Fruit fly (Drosophila melanogaster) whole organism, embryonic: ENCODE data around the gene CG17028.

Experiments
- Asciz ChIP-seq: fragments of 200-800 bp; sonication (Bioruptor generic); optimal IDR thresholded peaks from 2 replicates; lab custom pipeline; 2017; ENCODE audit warnings: missing biosample characterization, mild to moderate bottlenecking, missing genetic modification characterization, missing genetic modification reagents
- B-H2 ChIP-seq: fragments of 200-800 bp; sonication (Bioruptor generic); optimal IDR thresholded peaks from 2 replicates; lab custom pipeline; 2018; ENCODE audit warnings: missing biosample characterization, mild to moderate bottlenecking, missing genetic modification characterization
- Bdp1 ChIP-seq: fragments of 200-800 bp; sonication (Bioruptor generic); optimal IDR thresholded peaks from 3 replicates; lab custom pipeline; 2016; ENCODE audit warnings: missing biosample characterization, missing genetic modification characterization
- CG10274 ChIP-seq: fragments of 200-800 bp; sonication (Bioruptor generic); optimal IDR thresholded peaks from 3 replicates; lab custom pipeline; 2017; ENCODE audit warnings: missing biosample characterization, mild to moderate bottlenecking, missing genetic modification characterization
- CG10431 ChIP-seq: fragments of 200-800 bp; sonication (Bioruptor generic); optimal IDR thresholded peaks from 3 replicates; lab custom pipeline; 2018; ENCODE audit warnings: missing biosample characterization, mild to moderate bottlenecking, missing genetic modification characterization
- CG10543 ChIP-seq: fragments of 200-800 bp; sonication (Bioruptor generic); optimal IDR thresholded peaks from 3 replicates; lab custom pipeline; 2017; ENCODE audit warnings: missing biosample characterization, mild to moderate bottlenecking, missing genetic modification characterization, moderate library complexity
- CG11695 ChIP-seq: fragments of 200-800 bp; sonication (Bioruptor generic); IDR thresholded peaks from 3 replicates; pipeline ENCODE4 v1.3.6; 2022; ENCODE audit warnings: missing biosample characterization, missing genetic modification characterization
- CG12236 ChIP-seq: fragments of 200-800 bp; sonication (Bioruptor generic); optimal IDR thresholded peaks from 2 replicates; lab custom pipeline; 2016; ENCODE audit warnings: missing biosample characterization, missing genetic modification characterization
- CG1529 ChIP-seq: fragments of 200-800 bp; sonication (Bioruptor generic); optimal IDR thresholded peaks from 3 replicates; lab custom pipeline; 2018; ENCODE audit warnings: missing biosample characterization, missing genetic modification characterization
- CG15514 ChIP-seq: fragments of 200-800 bp; sonication (Bioruptor generic); optimal IDR thresholded peaks from 3 replicates; lab custom pipeline; 2017; ENCODE audit warnings: missing biosample characterization, missing genetic modification characterization, mild to moderate bottlenecking, moderate library complexity, missing genetic modification reagents
- CG1647 ChIP-seq: fragments of 200-800 bp; sonication (Bioruptor generic); optimal IDR thresholded peaks from 3 replicates; lab custom pipeline; 2016; ENCODE audit warnings: missing biosample characterization, missing genetic modification characterization
- CG16813 ChIP-seq: fragments of 200-800 bp; sonication (Bioruptor generic); IDR thresholded peaks from 3 replicates; pipeline ENCODE4 v1.3.6; 2022; ENCODE audit warnings: missing biosample characterization, missing genetic modification characterization; ENCODE audit not compliant: partially characterized antibody
- CG17359 ChIP-seq: fragments of 200-800 bp; sonication (Bioruptor generic); optimal IDR thresholded peaks from 3 replicates; lab custom pipeline; 2018; ENCODE audit warnings: missing biosample characterization, mild to moderate bottlenecking, missing genetic modification characterization, moderate library complexity
- CG17361 ChIP-seq: fragments of 200-800 bp; sonication (Bioruptor generic); IDR thresholded peaks from 3 replicates; pipeline ENCODE4 v1.3.6; 2022; ENCODE audit warnings: missing biosample characterization, missing genetic modification characterization
- CG1792 ChIP-seq: fragments of 200-800 bp; sonication (Bioruptor generic); optimal IDR thresholded peaks from 2 replicates; lab custom pipeline; 2016; ENCODE audit warnings: missing biosample characterization, missing genetic modification characterization
- CG18262 ChIP-seq: fragments of 200-800 bp; optimal IDR thresholded peaks from 3 replicates; lab custom pipeline; 2019; ENCODE audit warnings: missing biosample characterization, mild to moderate bottlenecking, missing genetic modification characterization, moderate library complexity
- CG3163 ChIP-seq: fragments of 200-800 bp; sonication (Bioruptor generic); optimal IDR thresholded peaks from 3 replicates; lab custom pipeline; 2016; ENCODE audit warnings: missing biosample characterization, missing genetic modification characterization
- CG4282 ChIP-seq: fragments of 200-800 bp; sonication (Bioruptor generic); optimal IDR thresholded peaks from 2 replicates; lab custom pipeline; 2016; ENCODE audit warnings: missing biosample characterization, missing genetic modification characterization
- CG6765 ChIP-seq: fragments of 200-800 bp; sonication (Bioruptor generic); optimal IDR thresholded peaks from 3 replicates; lab custom pipeline; 2017; ENCODE audit warnings: missing biosample characterization, mild to moderate bottlenecking, missing genetic modification characterization
- CG9437 ChIP-seq: fragments of 200-800 bp; sonication (Bioruptor generic); optimal IDR thresholded peaks from 2 replicates; lab custom pipeline; 2018; ENCODE audit warnings: missing biosample characterization, mild to moderate bottlenecking, missing genetic modification characterization
- CG9817 ChIP-seq: fragments of 200-800 bp; sonication (Bioruptor generic); optimal IDR thresholded peaks from 2 replicates; lab custom pipeline; 2018; ENCODE audit warnings: missing biosample characterization, mild to moderate bottlenecking, missing genetic modification characterization, moderate library complexity
- D19B ChIP-seq: fragments of 200-800 bp; sonication (Bioruptor generic); optimal IDR thresholded peaks from 2 replicates; lab custom pipeline; 2017; ENCODE audit warnings: missing biosample characterization, mild to moderate bottlenecking, missing genetic modification characterization
- Dek ChIP-seq: fragments of 200-800 bp; sonication (Bioruptor generic); optimal IDR thresholded peaks from 3 replicates; lab custom pipeline; 2019; ENCODE audit warnings: missing biosample characterization, mild to moderate bottlenecking, missing genetic modification characterization, moderate library complexity
- Gug ChIP-seq: fragments of 200-800 bp; sonication (Bioruptor generic); IDR thresholded peaks from 4 replicates; pipeline ENCODE4 v1.3.6; 2022; ENCODE audit warnings: missing biosample characterization, missing genetic modification characterization
- Hmr ChIP-seq: fragments of 200-800 bp; sonication (Bioruptor generic); optimal IDR thresholded peaks from 3 replicates; lab custom pipeline; 2017; ENCODE audit warnings: mild to moderate bottlenecking, missing biosample characterization, missing genetic modification reagents, missing genetic modification characterization
- MBD-R2 ChIP-seq: fragments of 200-800 bp; sonication (Bioruptor generic); IDR thresholded peaks from 2 replicates; pipeline ENCODE4 v1.3.6; 2022; ENCODE audit warnings: missing biosample characterization, missing genetic modification characterization
- PHDP ChIP-seq: fragments of 200-800 bp; sonication (Bioruptor generic); optimal IDR thresholded peaks from 3 replicates; lab custom pipeline; 2018; ENCODE audit warnings: missing biosample characterization, mild to moderate bottlenecking, missing genetic modification characterization, moderate library complexity
- Rfx ChIP-seq: fragments of 200-800 bp; sonication (Bioruptor generic); IDR thresholded peaks from 2 replicates; pipeline ENCODE4 v1.3.6; 2022; ENCODE audit warnings: missing biosample characterization, missing genetic modification characterization
- ara ChIP-seq: fragments of 200-800 bp; sonication (Bioruptor generic); IDR thresholded peaks from 2 replicates; pipeline ENCODE4 v1.3.6; 2022; ENCODE audit warnings: missing biosample characterization, missing genetic modification characterization
- cad ChIP-seq: fragments of >200 bp; optimal IDR thresholded peaks from 2 replicates; lab custom pipeline; 2017; ENCODE audit warnings: missing biosample characterization, missing genetic modification characterization
- ci ChIP-seq: fragments of 200-800 bp; sonication (Bioruptor generic); IDR thresholded peaks from 3 replicates; pipeline ENCODE4 v1.3.6; 2022; ENCODE audit warnings: missing biosample characterization, missing genetic modification characterization
- danr ChIP-seq: fragments of 200-800 bp; sonication (Bioruptor generic); IDR thresholded peaks from 2 replicates; pipeline ENCODE4 v1.3.6; 2022; ENCODE audit warnings: missing biosample characterization, missing genetic modification characterization
- en ChIP-seq: fragments of 200-800 bp; sonication (Bioruptor generic); optimal IDR thresholded peaks from 2 replicates; lab custom pipeline; 2016; ENCODE audit warnings: missing biosample characterization, missing genetic modification characterization
- gcm ChIP-seq: fragments of 200-800 bp; sonication (Bioruptor generic); optimal IDR thresholded peaks from 2 replicates; lab custom pipeline; 2019; ENCODE audit warnings: missing biosample characterization, mild to moderate bottlenecking, missing genetic modification characterization, moderate library complexity
- grau ChIP-seq: fragments of 200-800 bp; optimal IDR thresholded peaks from 3 replicates; lab custom pipeline; 2019; ENCODE audit warnings: missing biosample characterization, mild to moderate bottlenecking, missing genetic modification characterization, moderate library complexity
- gsb ChIP-seq: fragments of 200-800 bp; sonication (Bioruptor generic); IDR thresholded peaks from 2 replicates; pipeline ENCODE4 v1.3.6; 2022; ENCODE audit warnings: missing biosample characterization, missing genetic modification characterization
- gt ChIP-seq: fragments of 200-800 bp; sonication (Bioruptor generic); IDR thresholded peaks from 2 replicates; pipeline ENCODE4 v1.3.6; 2022; ENCODE audit warnings: missing biosample characterization, missing genetic modification characterization
- hb ChIP-seq: fragments of 200-800 bp; sonication (Bioruptor generic); IDR thresholded peaks from 3 replicates; pipeline ENCODE4 v1.3.6; 2022; ENCODE audit warnings: missing biosample characterization, missing genetic modification characterization; ENCODE audit not compliant: partially characterized antibody
- ind ChIP-seq: fragments of 200-800 bp; sonication (Bioruptor generic); optimal IDR thresholded peaks from 3 replicates; lab custom pipeline; 2016; ENCODE audit warnings: missing biosample characterization, missing genetic modification characterization
- kni ChIP-seq: fragments of 200-800 bp; sonication (Bioruptor generic); optimal IDR thresholded peaks from 3 replicates; lab custom pipeline; 2017; ENCODE audit warnings: mild to moderate bottlenecking, missing biosample characterization, missing genetic modification reagents, missing genetic modification characterization
- lab ChIP-seq: fragments of 200-800 bp; sonication (Bioruptor generic); optimal IDR thresholded peaks from 3 replicates; lab custom pipeline; 2017; ENCODE audit warnings: missing biosample characterization, missing genetic modification characterization, mild to moderate bottlenecking, moderate library complexity, missing genetic modification reagents
- mirr ChIP-seq: fragments of 200-800 bp; sonication (Bioruptor generic); optimal IDR thresholded peaks from 3 replicates; lab custom pipeline; 2018; ENCODE audit warnings: missing biosample characterization, mild to moderate bottlenecking, missing genetic modification characterization
- oc ChIP-seq: fragments of 200-800 bp; sonication (Bioruptor generic); optimal IDR thresholded peaks from 2 replicates; lab custom pipeline; 2018; ENCODE audit warnings: missing biosample characterization, mild to moderate bottlenecking, missing genetic modification characterization, moderate library complexity
- peb ChIP-seq: fragments of 200-800 bp; sonication (Bioruptor generic); IDR thresholded peaks from 2 replicates; pipeline ENCODE4 v1.3.6; 2022; ENCODE audit warnings: missing biosample characterization, missing genetic modification characterization
- phol ChIP-seq: fragments of 200-800 bp; sonication (Bioruptor generic); optimal IDR thresholded peaks from 3 replicates; lab custom pipeline; 2018; ENCODE audit warnings: missing biosample characterization, mild to moderate bottlenecking, missing genetic modification characterization, moderate library complexity
- ro ChIP-seq: fragments of 200-800 bp; sonication (Bioruptor generic); IDR thresholded peaks from 2 replicates; pipeline ENCODE4 v1.3.6; 2022; ENCODE audit warnings: missing biosample characterization, missing genetic modification characterization
- salm ChIP-seq: fragments of 200-800 bp; sonication (Bioruptor generic); optimal IDR thresholded peaks from 2 replicates; lab custom pipeline; 2018; ENCODE audit warnings: missing biosample characterization, mild to moderate bottlenecking, missing genetic modification characterization
- schlank ChIP-seq: fragments of 200-800 bp; sonication (Bioruptor generic); optimal IDR thresholded peaks from 2 replicates; lab custom pipeline; 2018; ENCODE audit warnings: missing biosample characterization, mild to moderate bottlenecking, missing genetic modification characterization
- trh ChIP-seq: fragments of 200-800 bp; sonication (Bioruptor generic); optimal IDR thresholded peaks from 2 replicates; lab custom pipeline; 2016; ENCODE audit warnings: missing biosample characterization, missing genetic modification characterization
- tup ChIP-seq: fragments of 200-800 bp; sonication (Bioruptor generic); optimal IDR thresholded peaks from 2 replicates; lab custom pipeline; 2016; ENCODE audit warnings: missing biosample characterization, mild to moderate bottlenecking, missing genetic modification characterization, moderate library complexity

The CG17028 gene

DNA sequence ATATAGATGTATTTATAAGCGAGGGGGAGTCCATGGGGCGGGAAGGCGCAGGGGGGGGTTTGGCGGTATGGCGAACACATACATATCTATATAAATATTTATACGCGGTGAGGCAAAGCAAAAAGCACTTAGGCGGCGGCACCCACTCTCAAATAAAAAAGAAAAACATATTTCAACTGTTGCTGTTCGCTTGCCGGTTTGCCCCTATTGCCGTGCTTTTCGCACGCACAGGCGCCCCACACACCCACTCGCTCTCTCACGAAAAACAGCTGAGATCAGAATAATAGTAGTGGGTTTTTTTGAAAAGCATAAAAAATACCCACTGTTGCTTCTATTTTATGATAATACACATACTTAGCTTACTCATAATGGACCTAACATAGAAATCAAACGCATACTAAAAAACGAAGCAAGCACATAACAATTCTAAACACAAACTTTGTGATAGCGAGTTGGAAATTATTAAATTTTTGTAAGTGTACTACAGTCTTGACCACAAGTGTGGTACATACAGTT, 22.9 kb downstream of the CG17028 start (continued):
- TF ChIP-seq MBD-R2 (GFP tag; lab: Robert Waterston, UW) (peak; percentile 40; the same call in 1 of the 2 replicates), CG10274 (GFP tag; lab: Kevin White, UChicago) (peak; percentile 33), ci (GFP tag; lab: Robert Waterston, UW) (no peak), PHDP (tag; lab: Kevin White, UChicago) (peak; percentile 87), CG1529 (GFP tag; lab: Kevin White, UChicago) (peak; percentile 11), CG10543 (GFP tag; lab: Kevin White, UChicago) (peak; percentile 96), mirr (GFP tag; lab: Kevin White, UChicago) (peak; percentile 81), tup (GFP tag; lab: Kevin White, UChicago) (peak; percentile 30), Asciz (peak; percentile 22), peb (GFP tag; lab: Robert Waterston, UW) (no peak; the same call in 1 of the 2 replicates), trh (GFP tag; lab: Kevin White, UChicago) (no peak), kni (GFP tag; lab: Kevin White, UChicago) (no peak), ind (GFP tag; lab: Kevin White, UChicago) (peak; percentile 79), grau (peak; percentile 89), CG18262 (peak; percentile 59), CG12236 (peak; percentile 29), hb (GFP tag; lab: Robert Waterston, UW) (no peak), en (GFP tag; lab: Kevin White, UChicago) (peak; percentile 43), ara (GFP tag; lab: Robert Waterston, UW) (no peak), CG9817 (peak; percentile 89), lab (peak; percentile 90), CG6765 (GFP tag; lab: Kevin White, UChicago) (peak; percentile 75), ro (no peak), gcm (GFP tag; lab: Kevin White, UChicago) (peak; percentile 71), CG17359 (peak; percentile 75), CG11695 (GFP tag; lab: Robert Waterston, UW) (peak; percentile 71; the same call in 2 of the 3 replicates), Gug (GFP tag; lab: Robert Waterston, UW) (peak; percentile 50; the same call in 2 of the 4 replicates), CG17361 (peak; percentile 75), CG16813 (GFP tag; lab: Robert Waterston, UW) (no peak), salm (tag; lab: Kevin White, UChicago) (peak; percentile 31), CG15514 (peak; percentile 72), CG1792 (GFP tag; lab: Kevin White, UChicago) (peak; percentile 74), B-H2 (GFP tag; lab: Kevin White, UChicago) (peak; percentile 89), CG1647 (no peak), phol (tag; lab: Kevin White, UChicago) (peak; percentile 64), danr (GFP tag; lab: Robert Waterston, UW) (peak; percentile 61; the same call in 1 of the 2 replicates), Bdp1 (GFP tag; lab: Kevin White, UChicago) (peak; percentile 4), CG4282 (GFP tag; lab: Kevin White, UChicago) (peak; percentile 51), oc (tag; lab: Kevin White, UChicago) (no peak), D19B (peak; percentile 74), Hmr (peak; percentile 91), CG10431 (no peak), gt (GFP tag; lab: Robert Waterston, UW) (no peak), CG9437 (GFP tag; lab: Kevin White, UChicago) (peak; percentile 65), schlank (tag; lab: Kevin White, UChicago) (peak; percentile 79), Rfx (GFP tag; lab: Robert Waterston, UW) (peak; percentile 83), CG3163 (GFP tag; lab: Kevin White, UChicago) (peak; percentile 42), gsb (GFP tag; lab: Robert Waterston, UW) (peak; percentile 58), cad (no peak), Dek (tag; lab: Kevin White, UChicago) (peak; percentile 88)
